Worm (Caenorhabditis elegans): ENCODE results near the gene nspb-7.

- TF ChIP-seq K11D2.4 (GFP tag; IDR thresholded peaks at IDR 0.05) (no peak), ceh-100 (GFP tag; IDR thresholded peaks at IDR 0.05) (no peak), ceh-58 (GFP tag; IDR thresholded peaks at IDR 0.05) (no peak), atf-7 (tag; optimal IDR thresholded peaks at IDR 0.05) (no peak), athp-1 (tag; optimal IDR thresholded peaks at IDR 0.05) (no peak), snpc-4 (GFP tag; optimal IDR thresholded peaks at IDR 0.05) (no peak), snpc-4 (tag; optimal IDR thresholded peaks at IDR 0.05) (no peak), hrde-1 (tag; optimal IDR thresholded peaks at IDR 0.05; ENCODE audit: borderline replicate concordance) (no peak), hsf-1 (GFP tag; IDR thresholded peaks at IDR 0.05) (no peak), lin-40 (tag; optimal IDR thresholded peaks at IDR 0.05) (no peak), unc-62 (GFP tag; optimal IDR thresholded peaks at IDR 0.05) (no peak), pbrm-1 (GFP tag; IDR thresholded peaks at IDR 0.05) (no peak)
Measured at ce11 chrII:14570541-14571160, 7.5 kb upstream of the nspb-7 start.

Measured in whole organism, young adult.